Fruit fly (Drosophila melanogaster): ENCODE results near the gene CG31142.
A peak's percentile ranks its signal among the peaks of the same experiment; 100 is the strongest.

The CG31142 gene

dm6 chr3R:23941643-23942424 is 12.8 kb downstream of the CG31142 start (continued):
- peak; percentile 67 for TF ChIP-seq Ada2b (GFP tag; IDR thresholded peaks at IDR 0.05)
- TF ChIP-seq CG6689 (GFP tag; IDR thresholded peaks at IDR 0.05): peak; percentile 66
- TF ChIP-seq CG2199 (GFP tag; IDR thresholded peaks at IDR 0.05): 0 out of 3 replicates have a peak, but pooled peaks have one; percentile 55
- TF ChIP-seq vnd (GFP tag; IDR thresholded peaks at IDR 0.05; ENCODE audit: partially characterized antibody): no peak
- TF ChIP-seq Atf6 (GFP tag; IDR thresholded peaks at IDR 0.05): 0 out of 2 replicates have a peak, but pooled peaks have one; percentile 11
- TF ChIP-seq Neu2 (GFP tag; optimal IDR thresholded peaks at IDR 0.05; ENCODE audit: borderline replicate concordance): no peak
- TF ChIP-seq slbo (GFP tag; IDR thresholded peaks at IDR 0.05): peak; percentile 59
- 0 out of 2 replicates have a peak, but pooled peaks have one; percentile 23 for TF ChIP-seq CG31441 (GFP tag; IDR thresholded peaks at IDR 0.05)
- peak; percentile 49; the same call in 2 of the 3 replicates for TF ChIP-seq tgo (GFP tag; IDR thresholded peaks at IDR 0.05)
- TF ChIP-seq CG4282 (GFP tag; optimal IDR thresholded peaks at IDR 0.05): no peak
- no peak for TF ChIP-seq eyg (GFP tag; optimal IDR thresholded peaks at IDR 0.05)
- TF ChIP-seq CG2712 (tag; optimal IDR thresholded peaks at IDR 0.05): peak; percentile 18
- TF ChIP-seq CG17385 (GFP tag; optimal IDR thresholded peaks at IDR 0.05): peak; percentile 49
- peak; percentile 23 for TF ChIP-seq CG7556 (GFP tag; optimal IDR thresholded peaks at IDR 0.05)
- peak; percentile 33 for TF ChIP-seq CG9727 (GFP tag; optimal IDR thresholded peaks at IDR 0.05)
- TF ChIP-seq gem (tag; optimal IDR thresholded peaks at IDR 0.05): peak; percentile 63
- TF ChIP-seq Sox102F (GFP tag; optimal IDR thresholded peaks at IDR 0.05): peak; percentile 50
- peak; percentile 43 for TF ChIP-seq CG17359 (tag; optimal IDR thresholded peaks at IDR 0.05)
- TF ChIP-seq CG6654 (GFP tag; optimal IDR thresholded peaks at IDR 0.05): no peak
- peak; percentile 22 for TF ChIP-seq CG4820 (GFP tag; optimal IDR thresholded peaks at IDR 0.05)
- TF ChIP-seq p53 (GFP tag; optimal IDR thresholded peaks at IDR 0.05): no peak
- peak; percentile 37; the same call in 1 of the 3 replicates for TF ChIP-seq CG11695 (GFP tag; IDR thresholded peaks at IDR 0.05)
- TF ChIP-seq Hmx (GFP tag; optimal IDR thresholded peaks at IDR 0.05): peak; percentile 36
- TF ChIP-seq E2f1 (GFP tag; IDR thresholded peaks at IDR 0.05): peak; percentile 24; the same call in 1 of the 2 replicates
- TF ChIP-seq Trl (optimal IDR thresholded peaks at IDR 0.05): no peak
- TF ChIP-seq Trl (GFP tag; optimal IDR thresholded peaks at IDR 0.05): peak; percentile 31
- TF ChIP-seq disco-r (GFP tag; optimal IDR thresholded peaks at IDR 0.05): no peak
- peak; percentile 50; the same call in 1 of the 2 replicates for TF ChIP-seq Xrp1 (GFP tag; IDR thresholded peaks at IDR 0.05)
- no peak for TF ChIP-seq CG4617 (GFP tag; optimal IDR thresholded peaks at IDR 0.05; ENCODE audit: borderline replicate concordance)
- TF ChIP-seq lbe (GFP tag; optimal IDR thresholded peaks at IDR 0.05): no peak
- no peak for TF ChIP-seq H15 (GFP tag; IDR thresholded peaks at IDR 0.05)
- peak; percentile 35 for TF ChIP-seq Meics (GFP tag; optimal IDR thresholded peaks at IDR 0.05)
- no peak for TF ChIP-seq scrt (GFP tag; optimal IDR thresholded peaks at IDR 0.05)
- TF ChIP-seq CG12236 (GFP tag; optimal IDR thresholded peaks at IDR 0.05): no peak
- peak; percentile 61 for TF ChIP-seq Rfx (GFP tag; IDR thresholded peaks at IDR 0.05)
- TF ChIP-seq Rx (GFP tag; IDR thresholded peaks at IDR 0.05): peak; percentile 25; the same call in 1 of the 2 replicates
- TF ChIP-seq CG7839 (tag; optimal IDR thresholded peaks at IDR 0.05): peak; percentile 50
- TF ChIP-seq bsh (GFP tag; optimal IDR thresholded peaks at IDR 0.05): peak in 1 of 2 experiments; percentile 5
- peak; percentile 38 for TF ChIP-seq CG11504 (tag; optimal IDR thresholded peaks at IDR 0.05)
- TF ChIP-seq NfI (GFP tag; optimal IDR thresholded peaks at IDR 0.05): peak; percentile 46
- TF ChIP-seq sug (tag; optimal IDR thresholded peaks at IDR 0.05): no peak
- TF ChIP-seq CG13624 (GFP tag; optimal IDR thresholded peaks at IDR 0.05): peak; percentile 11
- no peak for TF ChIP-seq dan (GFP tag; IDR thresholded peaks at IDR 0.05)
- peak; percentile 43 for TF ChIP-seq Xbp1 (GFP tag; optimal IDR thresholded peaks at IDR 0.05)
- no peak for TF ChIP-seq Dad (GFP tag; optimal IDR thresholded peaks at IDR 0.05)
- no peak for TF ChIP-seq Poxn (GFP tag; IDR thresholded peaks at IDR 0.05)
- TF ChIP-seq tna (GFP tag; IDR thresholded peaks at IDR 0.05; ENCODE audit: partially characterized antibody): no peak
- TF ChIP-seq esg (GFP tag; conservative IDR thresholded peaks at IDR 0.05): peak; percentile 38
- no peak for TF ChIP-seq sisA (GFP tag; IDR thresholded peaks at IDR 0.05)
- TF ChIP-seq CG2120 (GFP tag; optimal IDR thresholded peaks at IDR 0.05): peak; percentile 68

All from whole organism, embryonic.